Worm (Caenorhabditis elegans) whole organism, late embryonic: Measurements from ENCODE around the gene F43C11.7.

Source experiments
- C08G9.2 ChIP-seq: sonication (generic microtip); optimal IDR thresholded peaks from 2 replicates; lab custom pipeline; 2016; ENCODE audit warnings: mild to moderate bottlenecking, missing genetic modification characterization, moderate library complexity, missing compliant biosample characterization
- F13H6.1 ChIP-seq: sonication (generic microtip); optimal IDR thresholded peaks from 2 replicates; lab custom pipeline; 2016; ENCODE audit warnings: missing genetic modification characterization, missing compliant biosample characterization
- ama-1 ChIP-seq: fragments of 150-350 bp; optimal IDR thresholded peaks from 2 replicates; lab custom pipeline; 2014
- ceh-18 ChIP-seq: sonication (generic microtip); optimal IDR thresholded peaks from 2 replicates; lab custom pipeline; 2016; ENCODE audit warnings: missing genetic modification characterization, missing compliant biosample characterization
- ceh-24 ChIP-seq: sonication (generic microtip); optimal IDR thresholded peaks from 2 replicates; lab custom pipeline; 2016; ENCODE audit warnings: mild to moderate bottlenecking, missing genetic modification characterization, missing compliant biosample characterization
- ceh-48 ChIP-seq: sonication (generic microtip); optimal IDR thresholded peaks from 2 replicates; lab custom pipeline; 2016; ENCODE audit warnings: missing genetic modification characterization, inconsistent platforms, missing compliant biosample characterization
- ceh-9 ChIP-seq: sonication (generic microtip); optimal IDR thresholded peaks from 2 replicates; lab custom pipeline; 2016; ENCODE audit warnings: mild to moderate bottlenecking, missing genetic modification characterization, inconsistent platforms, missing compliant biosample characterization
- elt-2 ChIP-seq: sonication (generic microtip); optimal IDR thresholded peaks from 2 replicates; lab custom pipeline; 2016; ENCODE audit warnings: missing genetic modification reagents, missing genetic modification characterization, missing compliant biosample characterization
- elt-4 ChIP-seq: sonication (generic microtip); optimal IDR thresholded peaks from 2 replicates; lab custom pipeline; 2016; ENCODE audit warnings: missing genetic modification characterization, missing compliant biosample characterization
- ets-4 ChIP-seq: sonication (generic microtip); optimal IDR thresholded peaks from 2 replicates; lab custom pipeline; 2016; ENCODE audit warnings: missing genetic modification characterization, missing compliant biosample characterization
- fax-1 ChIP-seq: sonication (generic microtip); optimal IDR thresholded peaks from 2 replicates; lab custom pipeline; 2016; ENCODE audit warnings: missing genotype, missing genetic modification characterization, missing compliant biosample characterization
- fkh-6 ChIP-seq: sonication (generic microtip); optimal IDR thresholded peaks from 2 replicates; lab custom pipeline; 2016; ENCODE audit warnings: missing genetic modification characterization, missing compliant biosample characterization
- gmeb-2 ChIP-seq: sonication (generic microtip); optimal IDR thresholded peaks from 2 replicates; lab custom pipeline; 2016; ENCODE audit warnings: missing genetic modification characterization, inconsistent platforms, missing compliant biosample characterization
- hlh-13 ChIP-seq: fragments of 200-800 bp; sonication (Bioruptor generic); optimal IDR thresholded peaks from 2 replicates; lab custom pipeline; 2018; ENCODE audit warnings: mild to moderate bottlenecking, missing genetic modification characterization, missing compliant biosample characterization
- mec-3 ChIP-seq: sonication (generic microtip); optimal IDR thresholded peaks from 2 replicates; lab custom pipeline; 2016; ENCODE audit warnings: borderline replicate concordance, missing genetic modification characterization, missing compliant biosample characterization
- nfya-1 ChIP-seq: sonication (generic microtip); optimal IDR thresholded peaks from 2 replicates; lab custom pipeline; 2017; ENCODE audit warnings: missing genetic modification characterization, mild to moderate bottlenecking, missing compliant biosample characterization, antibody characterized with exemption, moderate library complexity
- nhr-11 ChIP-seq: fragments of 150-350 bp; optimal IDR thresholded peaks from 2 replicates; lab custom pipeline; 2014; ENCODE audit warnings: missing biosample characterization, missing genetic modification characterization
- pag-3 ChIP-seq: sonication (generic microtip); optimal IDR thresholded peaks from 2 replicates; lab custom pipeline; 2016; ENCODE audit warnings: missing compliant biosample characterization, missing genetic modification characterization, borderline replicate concordance
- pha-4 ChIP-seq: fragments of 150-350 bp; optimal IDR thresholded peaks from 2 replicates; lab custom pipeline; 2018; ENCODE audit warnings: missing biosample characterization, missing genetic modification reagents, missing genetic modification characterization
- pqm-1 ChIP-seq: sonication (generic microtip); optimal IDR thresholded peaks from 2 replicates; lab custom pipeline; 2016; ENCODE audit warnings: missing genetic modification characterization, missing compliant biosample characterization
- sdc-2 ChIP-seq: sonication (generic microtip); optimal IDR thresholded peaks from 2 replicates; lab custom pipeline; 2016; ENCODE audit warnings: missing genotype, missing genetic modification characterization, missing compliant biosample characterization
- syd-9 ChIP-seq: sonication (generic microtip); optimal IDR thresholded peaks from 2 replicates; lab custom pipeline; 2016; ENCODE audit warnings: mild to moderate bottlenecking, missing genetic modification characterization, moderate library complexity, missing compliant biosample characterization
- tbx-2 ChIP-seq: sonication (generic microtip); optimal IDR thresholded peaks from 2 replicates; lab custom pipeline; 2016; ENCODE audit warnings: missing genetic modification characterization, missing compliant biosample characterization
- tbx-7 ChIP-seq: sonication (generic microtip); optimal IDR thresholded peaks from 2 replicates; lab custom pipeline; 2016; ENCODE audit warnings: missing genotype, missing genetic modification characterization, missing compliant biosample characterization
- unc-42 ChIP-seq: sonication (generic microtip); optimal IDR thresholded peaks from 2 replicates; lab custom pipeline; 2016; ENCODE audit warnings: missing genotype, missing genetic modification characterization, missing compliant biosample characterization
- zip-5 ChIP-seq: sonication (generic microtip); optimal IDR thresholded peaks from 2 replicates; lab custom pipeline; 2016; ENCODE audit warnings: missing genetic modification characterization, missing compliant biosample characterization

The F43C11.7 gene

DNA sequence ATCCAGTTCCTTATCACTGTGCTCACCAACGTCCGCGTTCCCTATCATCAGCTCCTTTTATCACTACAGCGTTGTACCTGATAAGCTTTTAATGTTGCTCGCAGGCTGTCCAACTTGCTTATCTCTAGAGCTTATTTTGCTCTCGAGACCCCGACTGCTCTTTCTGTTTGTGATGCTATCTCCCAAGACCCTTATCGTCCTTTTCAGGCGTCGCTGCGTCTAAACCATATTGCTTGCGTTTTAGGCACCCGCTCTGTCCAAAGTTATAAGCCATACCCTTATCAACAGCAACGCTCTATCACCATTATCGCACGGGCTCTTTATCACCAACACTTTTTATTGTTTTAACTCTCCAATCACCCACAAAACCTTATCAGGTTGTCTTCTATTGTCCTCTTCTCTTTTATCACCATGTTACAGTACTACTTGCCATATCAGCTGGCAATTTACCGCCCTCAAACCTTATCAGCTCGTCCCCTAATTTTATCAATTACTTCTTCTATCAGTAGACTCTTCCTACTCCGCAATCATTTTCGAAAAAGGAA is 42.8 kb downstream of the F43C11.7 start:
- TF ChIP-seq ama-1 (lab: Kevin White, UChicago): no peak
- peak; percentile 70 for TF ChIP-seq zip-5 (tag; lab: Kevin White, UChicago)
- TF ChIP-seq elt-2 (tag; lab: Kevin White, UChicago): peak; percentile 100
- no peak for TF ChIP-seq hlh-13 (GFP tag; lab: Kevin White, UChicago)
- TF ChIP-seq syd-9 (tag; lab: Kevin White, UChicago): no peak
- TF ChIP-seq pqm-1 (tag; lab: Kevin White, UChicago): peak; percentile 98
- no peak for TF ChIP-seq pha-4
- no peak for TF ChIP-seq fax-1 (tag; lab: Kevin White, UChicago)
- TF ChIP-seq tbx-2 (tag; lab: Kevin White, UChicago): no peak
- TF ChIP-seq ceh-9 (tag; lab: Kevin White, UChicago): no peak
- peak; percentile 36 for TF ChIP-seq elt-4
- TF ChIP-seq ceh-48: no peak
- TF ChIP-seq ets-4: peak; percentile 57

DNA sequence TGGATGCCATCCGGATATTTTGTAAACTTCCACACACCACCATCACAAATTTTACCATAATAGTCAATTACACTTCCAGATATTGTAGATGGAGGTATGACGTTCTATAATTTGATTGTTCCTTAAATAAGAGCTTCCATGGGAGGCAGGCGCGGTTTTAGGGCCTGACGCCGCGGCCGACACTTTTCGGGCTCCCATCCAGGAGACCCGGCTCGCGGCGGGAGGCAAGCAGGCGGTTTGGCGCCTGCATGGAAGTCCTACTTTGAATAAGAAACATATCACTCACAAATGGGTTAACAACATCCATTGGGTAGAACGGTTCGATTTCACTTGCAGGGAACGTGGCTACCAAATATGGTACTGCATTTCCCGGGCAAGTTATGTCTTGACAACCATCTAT is 44.0 kb downstream of the F43C11.7 start:
- TF ChIP-seq ceh-24 (no peak), pag-3 (no peak), ceh-18 (tag; lab: Kevin White, UChicago) (no peak), nhr-11 (tag; lab: Kevin White, UChicago) (no peak), tbx-7 (tag; lab: Kevin White, UChicago) (no peak), fkh-6 (tag; lab: Kevin White, UChicago) (no peak), mec-3 (tag; lab: Kevin White, UChicago) (no peak), ceh-48 (no peak), nfya-1 (tag; lab: Kevin White, UChicago) (no peak)

DNA sequence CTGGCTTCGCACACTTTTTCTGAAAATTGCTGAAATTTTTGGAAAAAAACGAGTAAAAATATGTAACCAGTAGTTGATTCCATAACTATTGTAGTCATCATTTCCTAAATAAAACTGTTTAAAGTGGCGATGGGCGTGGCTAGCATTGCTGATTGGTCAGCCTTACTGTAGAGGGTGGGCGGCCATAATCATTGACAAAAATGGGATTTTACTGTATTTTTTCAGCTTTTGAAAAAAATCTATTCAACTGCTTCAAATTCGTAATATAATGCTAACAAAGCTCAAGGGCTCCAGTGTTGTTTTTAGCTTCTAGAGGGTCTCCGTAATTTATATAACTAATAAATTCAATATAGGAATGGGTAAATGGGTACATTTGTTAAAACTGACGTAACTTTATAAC is 44.5 kb downstream of the F43C11.7 start, which contains the start of gene F16G10.7:
Gene F16G10.7 (minus strand): TSS at position 101 of the 400 bp plus-strand sequence.
- no peak for TF ChIP-seq gmeb-2
- peak; percentile 6 for TF ChIP-seq nfya-1 (tag; lab: Kevin White, UChicago)

DNA sequence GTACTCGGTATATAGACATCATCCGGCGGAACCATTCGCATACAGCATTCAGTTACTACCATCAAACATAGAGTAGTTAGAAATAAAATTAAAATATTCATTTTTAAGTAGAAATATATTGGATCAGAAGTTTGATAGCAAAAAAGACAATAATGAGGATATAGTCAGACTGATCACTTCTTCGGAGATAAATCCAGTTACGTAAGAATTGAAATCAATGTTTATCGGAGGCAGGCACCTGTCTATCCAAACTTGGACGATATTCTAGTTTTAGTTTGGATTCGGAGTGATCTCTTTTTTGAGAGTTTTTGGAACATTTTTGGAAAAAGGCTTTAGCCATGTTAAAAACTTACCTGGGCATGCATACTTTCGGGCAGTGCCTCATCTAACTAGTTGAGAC is 47.6 kb downstream of the F43C11.7 start, which contains the start of gene F16G10.8:
Gene F16G10.8 (minus strand): TSS at position 101 of the 400 bp plus-strand sequence.
- no peak for TF ChIP-seq fax-1 (tag; lab: Kevin White, UChicago)
- no peak for TF ChIP-seq F13H6.1 (tag; lab: Kevin White, UChicago)
- no peak for TF ChIP-seq pha-4
- no peak for TF ChIP-seq mec-3 (tag; lab: Kevin White, UChicago)
- no peak for TF ChIP-seq C08G9.2 (tag; lab: Kevin White, UChicago)
- no peak for TF ChIP-seq unc-42 (tag; lab: Kevin White, UChicago)

DNA sequence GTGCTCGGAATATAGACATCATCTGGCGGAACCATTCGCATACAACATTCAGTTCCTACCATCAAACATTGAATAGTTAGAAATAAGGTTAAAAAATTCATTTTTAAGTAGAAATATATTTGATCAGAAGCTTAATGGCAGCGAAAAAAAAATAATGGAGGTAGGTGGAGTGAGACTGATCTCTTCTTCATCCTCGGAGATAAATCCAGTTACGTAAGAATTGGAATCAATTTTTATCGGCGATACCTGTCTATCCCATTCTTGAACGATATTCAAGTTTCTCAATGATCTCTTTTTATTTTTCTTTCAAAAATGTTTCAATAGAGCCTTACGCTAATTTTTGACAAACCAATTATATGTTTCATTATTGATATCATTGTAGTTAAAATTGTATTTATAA is 49.8 kb downstream of the F43C11.7 start, which contains the start of gene F16G10.9:
Gene F16G10.9 (minus strand): TSS at position 101 of the 400 bp plus-strand sequence.
- TF ChIP-seq tbx-7 (tag; lab: Kevin White, UChicago) (no peak), unc-42 (tag; lab: Kevin White, UChicago) (no peak), sdc-2 (tag; lab: Kevin White, UChicago) (no peak)
